Fruit fly (Drosophila melanogaster): ENCODE results near the gene crp.

Gene crp

DNA sequence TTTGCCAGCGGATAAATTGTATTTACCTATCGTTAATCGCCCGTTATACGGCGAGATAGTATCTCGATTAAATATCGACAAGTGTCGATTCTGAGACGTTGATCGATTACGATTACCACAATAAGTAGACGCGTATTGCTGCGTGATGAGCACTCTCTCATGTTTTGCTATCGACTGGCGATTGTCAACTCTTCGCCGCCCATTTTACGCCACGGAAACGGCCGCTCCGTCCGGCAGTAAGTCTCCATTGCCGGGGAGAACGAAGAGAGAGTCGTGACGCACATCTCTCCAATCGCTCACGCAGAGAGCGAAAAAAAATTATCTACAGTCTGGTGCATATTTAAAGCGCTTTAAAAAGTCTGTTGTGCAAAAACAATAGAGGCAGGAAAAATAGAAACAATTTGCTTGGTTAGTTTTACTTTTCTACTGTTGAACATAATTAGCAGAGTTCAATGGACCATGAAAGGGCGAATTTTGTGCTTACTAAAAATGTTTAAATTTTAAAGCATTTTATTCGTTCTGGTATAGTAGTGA is 35.9 kb downstream of the crp start, which contains the start of gene CG46309 (continued):
- TF ChIP-seq CG17829 (tag; optimal IDR thresholded peaks at IDR 0.05) (no peak), pnt (GFP tag; optimal IDR thresholded peaks at IDR 0.05) (no peak), CG11723 (GFP tag; optimal IDR thresholded peaks at IDR 0.05) (no peak), pho (GFP tag; optimal IDR thresholded peaks at IDR 0.05) (peak; percentile 48), CG13775 (GFP tag; optimal IDR thresholded peaks at IDR 0.05) (no peak), NC2β (GFP tag; optimal IDR thresholded peaks at IDR 0.05) (no peak), CG3407 (GFP tag; optimal IDR thresholded peaks at IDR 0.05) (no peak), vfl (GFP tag; optimal IDR thresholded peaks at IDR 0.05) (peak; percentile 45), Usf (GFP tag; optimal IDR thresholded peaks at IDR 0.05) (no peak), BtbVII (GFP tag; optimal IDR thresholded peaks at IDR 0.05) (peak; percentile 72), gro (GFP tag; optimal IDR thresholded peaks at IDR 0.05) (peak; percentile 25), inv (GFP tag; IDR thresholded peaks at IDR 0.05; ENCODE audit: partially characterized antibody) (peak; percentile 71), Elba2 (GFP tag; optimal IDR thresholded peaks at IDR 0.05) (no peak), pzg (GFP tag; optimal IDR thresholded peaks at IDR 0.05) (peak; percentile 25), CG13123 (GFP tag; optimal IDR thresholded peaks at IDR 0.05) (no peak)

- TF ChIP-seq sens (GFP tag) (no peak), Fer3 (tag; optimal IDR thresholded peaks at IDR 0.05) (no peak), org-1 (GFP tag; optimal IDR thresholded peaks at IDR 0.05) (no peak)
Observed at dm6 chr2L:16241639-16242038, 45.9 kb downstream of the crp start, which contains the start of gene CG42818. CG42818 (plus strand) TSS chr2L:16241939.

DNA sequence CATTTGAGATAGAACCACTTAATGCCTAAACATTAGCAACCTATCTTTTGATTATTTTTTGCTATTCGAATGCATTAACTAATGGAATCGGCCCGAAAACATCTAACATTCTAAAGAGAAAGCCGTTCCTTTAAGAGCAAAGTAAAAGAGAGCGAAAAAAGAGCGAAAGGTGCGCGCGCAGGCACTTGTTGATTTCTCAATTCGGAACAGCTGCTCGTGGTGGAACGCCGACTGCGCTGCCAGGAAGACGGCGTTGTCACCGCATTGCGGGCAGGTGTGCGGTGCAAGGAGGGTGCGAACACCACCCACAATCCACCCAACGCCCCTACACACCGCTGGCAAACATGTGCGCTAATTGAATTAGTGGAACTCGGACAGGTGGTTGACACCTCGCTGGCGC is 52.7 kb downstream of the crp start:
- TF ChIP-seq CG7839 (tag; optimal IDR thresholded peaks at IDR 0.05): no peak
- TF ChIP-seq tll (GFP tag; optimal IDR thresholded peaks at IDR 0.05): peak in 1 of 2 experiments; percentile 14
- no peak for TF ChIP-seq zf30C (GFP tag; optimal IDR thresholded peaks at IDR 0.05)
- TF ChIP-seq CG5245 (GFP tag; optimal IDR thresholded peaks at IDR 0.05): no peak
- TF ChIP-seq nmo (GFP tag; optimal IDR thresholded peaks at IDR 0.05): no peak
- TF ChIP-seq kah (GFP tag; optimal IDR thresholded peaks at IDR 0.05): peak; percentile 98
- TF ChIP-seq bbx (GFP tag; IDR thresholded peaks at IDR 0.05; ENCODE audit: partially characterized antibody): no peak
- TF ChIP-seq Ets97D (GFP tag; optimal IDR thresholded peaks at IDR 0.05): no peak
- TF ChIP-seq CG30403 (GFP tag; optimal IDR thresholded peaks at IDR 0.05): no peak
- peak; percentile 59 for TF ChIP-seq ewg (GFP tag; optimal IDR thresholded peaks at IDR 0.05)
- no peak for TF ChIP-seq CG10321 (GFP tag; IDR thresholded peaks at IDR 0.05)
- no peak for TF ChIP-seq Sin3A (optimal IDR thresholded peaks at IDR 0.05)
- TF ChIP-seq Adf1 (GFP tag; IDR thresholded peaks at IDR 0.05): peak; percentile 87
- peak; percentile 97 for TF ChIP-seq scrt (GFP tag; optimal IDR thresholded peaks at IDR 0.05)
- TF ChIP-seq CG9727 (GFP tag; optimal IDR thresholded peaks at IDR 0.05): no peak
- TF ChIP-seq CG34224 (GFP tag; IDR thresholded peaks at IDR 0.05; ENCODE audit: partially characterized antibody): 0 out of 3 replicates have a peak, but pooled peaks have one; percentile 33
- TF ChIP-seq crp (GFP tag; optimal IDR thresholded peaks at IDR 0.05): peak in 1 of 2 experiments; percentile 72
- TF ChIP-seq CG3995 (GFP tag; optimal IDR thresholded peaks at IDR 0.05): no peak
- no peak for TF ChIP-seq tup (GFP tag; optimal IDR thresholded peaks at IDR 0.05)
- no peak for TF ChIP-seq Ets65A (GFP tag)
- TF ChIP-seq YL-1 (GFP tag; optimal IDR thresholded peaks at IDR 0.05): no peak
- no peak for TF ChIP-seq vnd (GFP tag; IDR thresholded peaks at IDR 0.05; ENCODE audit: partially characterized antibody)
- TF ChIP-seq H2.0 (GFP tag; IDR thresholded peaks at IDR 0.05): no peak
- TF ChIP-seq danr (GFP tag; IDR thresholded peaks at IDR 0.05): no peak
- peak; percentile 90 for TF ChIP-seq CG3163 (GFP tag; optimal IDR thresholded peaks at IDR 0.05)
- TF ChIP-seq Dbx (GFP tag; IDR thresholded peaks at IDR 0.05): no peak
- peak; percentile 36 to 58 for TF ChIP-seq Trl (optimal IDR thresholded peaks at IDR 0.05)
- TF ChIP-seq Trl (GFP tag; optimal IDR thresholded peaks at IDR 0.05): no peak
- TF ChIP-seq lola (GFP tag; optimal IDR thresholded peaks at IDR 0.05): no peak

Data from whole organism, embryonic.